Worm (Caenorhabditis elegans) whole organism, L3 larva: ENCODE measurements around the gene ZC53.2.

Experiments
- egl-27 ChIP-seq: sonication (generic microtip); optimal IDR thresholded peaks from 4 replicates; lab custom pipeline; 2017; ENCODE audit warnings: missing biosample characterization, missing genetic modification reagents, missing genetic modification characterization
- elt-1 ChIP-seq: fragments of 150-350 bp; optimal IDR thresholded peaks from 2 replicates; lab custom pipeline; 2014; ENCODE audit warnings: missing biosample characterization, missing genetic modification characterization
- hmg-11 ChIP-seq: sonication (generic microtip); optimal IDR thresholded peaks from 2 replicates; lab custom pipeline; 2016; ENCODE audit warnings: missing genetic modification characterization, missing compliant biosample characterization
- nhr-12 ChIP-seq: fragments of 150-350 bp; optimal IDR thresholded peaks from 2 replicates; lab custom pipeline; 2014; ENCODE audit warnings: missing biosample characterization, missing genetic modification characterization
- pha-4 ChIP-seq: fragments of 150-350 bp; optimal IDR thresholded peaks from 2 replicates; lab custom pipeline; 2014; ENCODE audit warnings: missing biosample characterization, missing genetic modification reagents, missing genetic modification characterization
- unc-62 ChIP-seq: fragments of 150-350 bp; sonication (generic microtip); optimal IDR thresholded peaks from 4 replicates; lab custom pipeline; 2014; ENCODE audit warnings: missing biosample characterization, missing genetic modification reagents, missing genetic modification characterization
- ztf-11 ChIP-seq: fragments of 150-350 bp; optimal IDR thresholded peaks from 2 replicates; lab custom pipeline; 2014; ENCODE audit warnings: missing biosample characterization, missing genetic modification characterization

DNA sequence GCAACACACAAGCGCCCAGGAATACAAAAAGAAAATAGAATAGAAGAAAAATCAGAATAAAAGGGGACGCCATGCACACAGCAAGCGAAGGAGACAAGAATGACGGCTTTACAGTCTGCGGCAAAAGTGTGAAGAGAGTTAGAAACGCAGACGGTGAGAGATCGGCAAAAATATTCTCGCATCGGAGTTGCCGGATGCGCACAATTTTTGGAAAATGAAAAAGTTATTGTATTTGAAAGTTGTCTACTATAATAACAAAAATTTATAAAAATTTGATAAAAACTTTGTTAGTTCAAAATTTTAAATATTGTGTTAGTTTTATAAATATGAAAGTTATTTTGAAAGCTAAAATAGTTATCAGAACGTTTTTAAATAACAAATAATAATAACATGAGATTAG lies 1.7 kb downstream of the ZC53.2 start, which contains the start of gene ZC53.22:
- no peak for TF ChIP-seq elt-1 (tag; lab: Kevin White, UChicago)
- TF ChIP-seq unc-62: no peak
- no peak for TF ChIP-seq hmg-11 (tag; lab: Kevin White, UChicago)
- TF ChIP-seq pha-4: no peak
- no peak for TF ChIP-seq egl-27
- no peak for TF ChIP-seq nhr-12 (tag; lab: Kevin White, UChicago)
- TF ChIP-seq ztf-11 (tag; lab: Kevin White, UChicago): no peak
